Fruit fly (Drosophila melanogaster): Measurements from ENCODE around the gene CG2104.

dm6 chr3R:5685269-5686048 is 7.6 kb downstream of the CG2104 start, which contains the start of the genes Rab23 and plx:
- no peak for TF ChIP-seq sage (GFP tag; optimal IDR thresholded peaks at IDR 0.05)
- TF ChIP-seq HLH106 (tag; optimal IDR thresholded peaks at IDR 0.05) = peak; percentile 18
- TF ChIP-seq dsf (GFP tag; optimal IDR thresholded peaks at IDR 0.05; ENCODE audit: borderline replicate concordance) = no peak
- TF ChIP-seq woc (GFP tag; optimal IDR thresholded peaks at IDR 0.05) = no peak
- TF ChIP-seq CG9705 (GFP tag; optimal IDR thresholded peaks at IDR 0.05) = no peak
- TF ChIP-seq jim (GFP tag; optimal IDR thresholded peaks at IDR 0.05) = no peak
- TF ChIP-seq h (GFP tag; optimal IDR thresholded peaks at IDR 0.05) = peak; percentile 29
- peak; percentile 19 for TF ChIP-seq Jra (GFP tag; optimal IDR thresholded peaks at IDR 0.05)
- TF ChIP-seq lola (GFP tag; optimal IDR thresholded peaks at IDR 0.05) = no peak
- TF ChIP-seq Abd-B (GFP tag; optimal IDR thresholded peaks at IDR 0.05) = no peak
- TF ChIP-seq Rel (GFP tag; optimal IDR thresholded peaks at IDR 0.05) = no peak
- no peak for TF ChIP-seq Rel (tag; optimal IDR thresholded peaks at IDR 0.05)
- TF ChIP-seq fru (GFP tag; optimal IDR thresholded peaks at IDR 0.05) = no peak
- TF ChIP-seq foxo (GFP tag; optimal IDR thresholded peaks at IDR 0.05) = peak in 1 of 2 experiments; percentile 28
- no peak for TF ChIP-seq psq (GFP tag; optimal IDR thresholded peaks at IDR 0.05)
